Fruit fly (Drosophila melanogaster) whole organism, embryonic: ENCODE results near the gene galectin.

ENCODE experiments used
- ATbp ChIP-seq: fragments of 200-800 bp; sonication (Bioruptor generic); optimal IDR thresholded peaks from 2 replicates; lab custom pipeline; 2017; ENCODE audit warnings: missing biosample characterization, mild to moderate bottlenecking, missing genetic modification characterization, missing genetic modification reagents
- CG10321 ChIP-seq: fragments of 200-800 bp; sonication (Bioruptor generic); IDR thresholded peaks from 2 replicates; pipeline ENCODE4 v1.3.6; 2022; ENCODE audit warnings: missing biosample characterization, missing genetic modification characterization
- CG10565 ChIP-seq: fragments of 200-800 bp; sonication (Bioruptor generic); optimal IDR thresholded peaks from 3 replicates; lab custom pipeline; 2016; ENCODE audit warnings: missing biosample characterization, mild to moderate bottlenecking, missing genetic modification characterization
- CG11093 ChIP-seq: fragments of 200-800 bp; sonication (Bioruptor generic); IDR thresholded peaks from 3 replicates; pipeline ENCODE4 v1.3.6; 2022; ENCODE audit warnings: missing biosample characterization, missing genetic modification characterization
- CG12659 ChIP-seq: fragments of 200-800 bp; sonication (Bioruptor generic); optimal IDR thresholded peaks from 3 replicates; lab custom pipeline; 2017; ENCODE audit warnings: mild to moderate bottlenecking, missing biosample characterization, missing genetic modification reagents, missing genetic modification characterization
- CG12769 ChIP-seq: fragments of 200-800 bp; sonication (Bioruptor generic); optimal IDR thresholded peaks from 2 replicates; lab custom pipeline; 2019; ENCODE audit warnings: missing biosample characterization, mild to moderate bottlenecking, missing genetic modification characterization, moderate library complexity
- CG13287 ChIP-seq: fragments of 200-800 bp; sonication (Bioruptor generic); IDR thresholded peaks from 2 replicates; pipeline ENCODE4 v1.3.6; 2022; ENCODE audit warnings: missing biosample characterization, missing genetic modification characterization; ENCODE audit not compliant: partially characterized antibody
- CG18262 ChIP-seq: fragments of 200-800 bp; optimal IDR thresholded peaks from 3 replicates; lab custom pipeline; 2019; ENCODE audit warnings: missing biosample characterization, mild to moderate bottlenecking, missing genetic modification characterization, moderate library complexity
- CG18599 ChIP-seq: fragments of 200-800 bp; sonication (Bioruptor generic); optimal IDR thresholded peaks from 3 replicates; lab custom pipeline; 2017; ENCODE audit warnings: missing biosample characterization, missing genetic modification characterization, mild to moderate bottlenecking, moderate library complexity, missing genetic modification reagents
- CG2678 ChIP-seq: fragments of 200-800 bp; sonication (Bioruptor generic); optimal IDR thresholded peaks from 3 replicates; lab custom pipeline; 2019; ENCODE audit warnings: missing biosample characterization, mild to moderate bottlenecking, missing genetic modification characterization, moderate library complexity
- CG30431 ChIP-seq: fragments of 200-800 bp; sonication (Bioruptor generic); optimal IDR thresholded peaks from 2 replicates; lab custom pipeline; 2017; ENCODE audit warnings: missing biosample characterization, missing genetic modification characterization
- CG3065 ChIP-seq: fragments of 200-800 bp; sonication (Bioruptor generic); optimal IDR thresholded peaks from 2 replicates; lab custom pipeline; 2016; ENCODE audit warnings: missing biosample characterization, missing genetic modification characterization
- CG33557 ChIP-seq: fragments of 200-800 bp; sonication (Bioruptor generic); optimal IDR thresholded peaks from 2 replicates; lab custom pipeline; 2019; ENCODE audit warnings: missing biosample characterization, mild to moderate bottlenecking, missing genetic modification characterization, moderate library complexity
- CG6683 ChIP-seq: fragments of 200-800 bp; sonication (Bioruptor generic); optimal IDR thresholded peaks from 2 replicates; lab custom pipeline; 2017; ENCODE audit warnings: missing biosample characterization, mild to moderate bottlenecking, missing genetic modification characterization, missing genetic modification reagents
- CG8089 ChIP-seq: fragments of 200-800 bp; sonication (Bioruptor generic); optimal IDR thresholded peaks from 3 replicates; lab custom pipeline; 2016; ENCODE audit warnings: missing biosample characterization, missing genetic modification characterization
- CG9437 ChIP-seq: fragments of 200-800 bp; sonication (Bioruptor generic); optimal IDR thresholded peaks from 2 replicates; lab custom pipeline; 2018; ENCODE audit warnings: missing biosample characterization, mild to moderate bottlenecking, missing genetic modification characterization
- CrebB ChIP-seq: fragments of 200-800 bp; sonication (Bioruptor generic); optimal IDR thresholded peaks from 3 replicates; lab custom pipeline; 2018; ENCODE audit warnings: missing biosample characterization, mild to moderate bottlenecking, missing genetic modification characterization
- D ChIP-seq, 2 experiments: fragments of 200-800 bp in 1 of 2; fragments of >200 bp in 1 of 2; sonication (Bioruptor generic) in 1 of 2; optimal IDR thresholded peaks; 2 replicates in 1 of 2; 3 replicates in 1 of 2; lab custom pipeline; 2017; ENCODE audit warnings: mild to moderate bottlenecking in 1 of 2, missing biosample characterization in 1 of 2, missing genetic modification characterization in 1 of 2, missing genetic modification reagents in 1 of 2
- Dad ChIP-seq: fragments of 200-800 bp; sonication (Bioruptor generic); optimal IDR thresholded peaks from 3 replicates; lab custom pipeline; 2016; ENCODE audit warnings: missing biosample characterization, missing genetic modification characterization
- Dbx ChIP-seq: fragments of 200-800 bp; sonication (Bioruptor generic); IDR thresholded peaks from 3 replicates; pipeline ENCODE4 v1.3.6; 2022; ENCODE audit warnings: missing biosample characterization, missing genetic modification characterization
- Dref ChIP-seq: fragments of 200-800 bp; sonication (Bioruptor generic); IDR thresholded peaks from 2 replicates; pipeline ENCODE4 v1.3.6; 2022; ENCODE audit warnings: missing biosample characterization, missing genetic modification characterization
- Drgx ChIP-seq: fragments of 200-800 bp; sonication (Bioruptor generic); IDR thresholded peaks from 2 replicates; pipeline ENCODE4 v1.3.6; 2022; ENCODE audit warnings: missing biosample characterization, missing genetic modification characterization
- Hey ChIP-seq: fragments of 200-800 bp; sonication (Bioruptor generic); optimal IDR thresholded peaks from 3 replicates; lab custom pipeline; 2018; ENCODE audit warnings: missing biosample characterization, mild to moderate bottlenecking, missing genetic modification characterization
- HmgZ ChIP-seq: fragments of 200-800 bp; sonication (Bioruptor generic); optimal IDR thresholded peaks from 2 replicates; lab custom pipeline; 2018; ENCODE audit warnings: missing biosample characterization, mild to moderate bottlenecking, missing genetic modification characterization
- Hr39 ChIP-seq: fragments of >200 bp; optimal IDR thresholded peaks from 2 replicates; lab custom pipeline; 2017
- Hr78 ChIP-seq, 2 experiments: fragments of 200-800 bp in 1 of 2; fragments of >200 bp in 1 of 2; sonication (Bioruptor generic) in 1 of 2; optimal IDR thresholded peaks; 2 replicates each; lab custom pipeline; 2017 to 2019; ENCODE audit warnings: missing biosample characterization in 2 of 2, missing genetic modification characterization in 2 of 2, mild to moderate bottlenecking in 1 of 2, moderate library complexity in 1 of 2
- Lim3 ChIP-seq: fragments of 200-800 bp; sonication (Bioruptor generic); IDR thresholded peaks from 2 replicates; pipeline ENCODE4 v1.3.6; 2022; ENCODE audit warnings: missing biosample characterization, missing genetic modification characterization
- al ChIP-seq: fragments of 200-800 bp; sonication (Bioruptor generic); IDR thresholded peaks from 2 replicates; pipeline ENCODE4 v1.3.6; 2022; ENCODE audit warnings: missing biosample characterization, missing genetic modification characterization
- ash1 ChIP-seq: fragments of 200-800 bp; sonication (Bioruptor generic); optimal IDR thresholded peaks from 2 replicates; lab custom pipeline; 2018; ENCODE audit warnings: missing biosample characterization, mild to moderate bottlenecking, missing genetic modification characterization
- chinmo ChIP-seq: fragments of 200-800 bp; sonication (Bioruptor generic); IDR thresholded peaks from 4 replicates; pipeline ENCODE4 v1.3.6; 2022; ENCODE audit warnings: missing biosample characterization, missing genetic modification characterization; ENCODE audit not compliant: partially characterized antibody
- chm ChIP-seq: fragments of 200-800 bp; sonication (Bioruptor generic); IDR thresholded peaks from 2 replicates; pipeline ENCODE4 v1.3.6; 2022; ENCODE audit warnings: missing biosample characterization, missing genetic modification characterization
- dmrt11E ChIP-seq: fragments of 200-800 bp; sonication (Bioruptor generic); optimal IDR thresholded peaks from 3 replicates; lab custom pipeline; 2018; ENCODE audit warnings: missing biosample characterization, mild to moderate bottlenecking, missing genetic modification characterization, moderate library complexity
- dmrt99B ChIP-seq: fragments of 200-800 bp; sonication (Bioruptor generic); optimal IDR thresholded peaks from 2 replicates; lab custom pipeline; 2018; ENCODE audit warnings: missing biosample characterization, mild to moderate bottlenecking, missing genetic modification characterization, moderate library complexity
- dpn ChIP-seq, 2 experiments: fragments of 200-800 bp; sonication (Bioruptor generic); optimal IDR thresholded peaks; 3 replicates each; lab custom pipeline; 2016; ENCODE audit warnings: missing biosample characterization in 2 of 2, missing genetic modification characterization in 2 of 2
- en ChIP-seq: fragments of 200-800 bp; sonication (Bioruptor generic); optimal IDR thresholded peaks from 2 replicates; lab custom pipeline; 2016; ENCODE audit warnings: missing biosample characterization, missing genetic modification characterization
- eve ChIP-seq, 2 experiments: fragments of >200 bp; optimal IDR thresholded peaks; 2 replicates each; lab custom pipeline; 2017; ENCODE audit warnings: missing biosample characterization in 2 of 2, missing genetic modification characterization in 2 of 2
- gem ChIP-seq: fragments of 200-800 bp; sonication (Bioruptor generic); optimal IDR thresholded peaks from 2 replicates; lab custom pipeline; 2019; ENCODE audit warnings: missing biosample characterization, mild to moderate bottlenecking, missing genetic modification characterization, moderate library complexity
- lov ChIP-seq, 2 experiments: fragments of 200-800 bp in 1 of 2; fragments of >200 bp in 1 of 2; sonication (Bioruptor generic) in 1 of 2; IDR thresholded peaks in 1 of 2; optimal IDR thresholded peaks in 1 of 2; 2 replicates in 1 of 2; 3 replicates in 1 of 2; pipeline versions ENCODE4 v1.3.6 to Lab custom; 2017 to 2022; ENCODE audit warnings: missing biosample characterization in 1 of 2, missing genetic modification characterization in 1 of 2
- mirr ChIP-seq: fragments of 200-800 bp; sonication (Bioruptor generic); optimal IDR thresholded peaks from 3 replicates; lab custom pipeline; 2018; ENCODE audit warnings: missing biosample characterization, mild to moderate bottlenecking, missing genetic modification characterization
- nerfin-1 ChIP-seq: fragments of 200-800 bp; sonication (Bioruptor generic); optimal IDR thresholded peaks from 3 replicates; lab custom pipeline; 2019; ENCODE audit warnings: missing biosample characterization, mild to moderate bottlenecking, missing genetic modification characterization, moderate library complexity
- phol ChIP-seq: fragments of 200-800 bp; sonication (Bioruptor generic); optimal IDR thresholded peaks from 3 replicates; lab custom pipeline; 2018; ENCODE audit warnings: missing biosample characterization, mild to moderate bottlenecking, missing genetic modification characterization, moderate library complexity
- row ChIP-seq: fragments of 200-800 bp; sonication (Bioruptor generic); IDR thresholded peaks from 3 replicates; pipeline ENCODE4 v1.3.6; 2022; ENCODE audit warnings: missing biosample characterization, missing genetic modification characterization
- so ChIP-seq: fragments of 200-800 bp; sonication (Bioruptor generic); IDR thresholded peaks from 3 replicates; pipeline ENCODE4 v1.3.6; 2022; ENCODE audit warnings: missing biosample characterization, missing genetic modification characterization

Gene galectin

DNA sequence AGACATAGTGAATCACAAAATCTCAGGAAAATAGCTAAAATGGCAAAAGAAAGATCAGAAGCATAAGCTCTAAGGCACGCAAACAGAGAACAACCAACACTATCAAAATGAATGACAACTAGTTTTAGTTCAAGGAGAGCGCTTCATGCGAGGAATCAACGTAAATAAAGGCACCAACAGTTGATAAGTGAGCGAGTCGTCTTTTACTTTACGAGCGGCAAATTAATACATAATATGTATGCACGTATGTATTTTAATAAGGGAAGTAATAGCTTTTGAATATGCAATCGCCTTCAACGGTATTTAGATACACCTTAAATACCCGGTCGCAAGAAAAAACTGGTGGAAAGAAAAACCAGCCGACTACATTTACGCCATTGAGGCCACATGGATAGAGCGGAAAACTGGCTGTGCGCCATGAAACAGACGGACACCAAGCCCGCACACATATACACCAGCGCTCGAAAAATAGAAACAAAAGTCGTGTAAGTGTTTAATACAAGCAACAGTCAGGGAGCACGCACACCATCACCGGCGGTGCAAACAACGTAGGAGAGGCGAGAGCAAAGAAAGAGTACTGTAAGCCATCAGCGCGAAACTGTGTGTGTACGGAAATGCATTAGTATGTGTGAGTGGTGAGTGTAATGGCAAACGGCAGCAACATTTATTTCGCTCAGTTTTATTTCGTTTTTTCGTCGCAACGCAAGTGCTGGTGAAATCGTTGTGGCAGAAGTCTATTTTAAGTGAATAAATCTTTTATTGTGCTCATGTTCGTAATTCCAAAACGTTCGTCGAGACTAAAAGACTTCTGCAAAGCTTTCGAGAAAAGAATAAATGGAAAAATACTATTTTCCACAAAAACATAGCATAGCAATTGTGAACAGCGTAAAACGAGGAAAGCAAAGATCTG is 4.9 kb upstream of the galectin start, which contains the start of gene dbr (continued):
- TF ChIP-seq row (GFP tag; lab: Robert Waterston, UW) (peak; percentile 15; the same call in 1 of the 3 replicates), CG12769 (tag; lab: Kevin White, UChicago) (peak; percentile 54), mirr (peak; percentile 81), ATbp (peak; percentile 9), Dbx (GFP tag; lab: Robert Waterston, UW) (peak; percentile 35; the same call in 1 of the 3 replicates), dmrt11E (tag; lab: Kevin White, UChicago) (no peak), CG9437 (GFP tag; lab: Kevin White, UChicago) (no peak), CG6683 (GFP tag; lab: Kevin White, UChicago) (no peak), CG33557 (peak; percentile 20), Hr78 (GFP tag; optimal IDR thresholded peaks at IDR 0.05; lab: Kevin White, UChicago) (peak in 1 of 2 experiments; percentile 6), so (peak; percentile 35; the same call in 1 of the 3 replicates), en (GFP tag; lab: Kevin White, UChicago) (no peak), dmrt99B (tag; lab: Kevin White, UChicago) (peak; percentile 37), nerfin-1 (peak; percentile 24), CG2678 (tag; lab: Kevin White, UChicago) (peak; percentile 50), Lim3 (GFP tag; lab: Robert Waterston, UW) (no peak), D (optimal IDR thresholded peaks at IDR 0.05; lab: Kevin White, UChicago) (peak; percentile 8), D (GFP tag; optimal IDR thresholded peaks at IDR 0.05; lab: Kevin White, UChicago) (peak; percentile 25), CG12659 (GFP tag; lab: Kevin White, UChicago) (peak; percentile 9), CrebB (tag; lab: Kevin White, UChicago) (peak; percentile 36), chinmo (GFP tag; lab: Robert Waterston, UW) (peak; percentile 89), CG10565 (GFP tag; lab: Kevin White, UChicago) (no peak), CG30431 (GFP tag; lab: Kevin White, UChicago) (no peak), CG13287 (GFP tag; lab: Robert Waterston, UW) (peak; percentile 39), Drgx (GFP tag; lab: Robert Waterston, UW) (peak; percentile 85), eve (GFP tag; optimal IDR thresholded peaks at IDR 0.05; lab: Kevin White, UChicago) (peak in 1 of 2 experiments; percentile 86), CG8089 (no peak), CG3065 (GFP tag; lab: Kevin White, UChicago) (no peak), CG18262 (peak; percentile 1), phol (peak; percentile 61), al (no peak), CG18599 (GFP tag; lab: Kevin White, UChicago) (peak; percentile 22), HmgZ (tag; lab: Kevin White, UChicago) (peak; percentile 68), Dref (no peak), ash1 (GFP tag; lab: Kevin White, UChicago) (peak; percentile 62)

DNA sequence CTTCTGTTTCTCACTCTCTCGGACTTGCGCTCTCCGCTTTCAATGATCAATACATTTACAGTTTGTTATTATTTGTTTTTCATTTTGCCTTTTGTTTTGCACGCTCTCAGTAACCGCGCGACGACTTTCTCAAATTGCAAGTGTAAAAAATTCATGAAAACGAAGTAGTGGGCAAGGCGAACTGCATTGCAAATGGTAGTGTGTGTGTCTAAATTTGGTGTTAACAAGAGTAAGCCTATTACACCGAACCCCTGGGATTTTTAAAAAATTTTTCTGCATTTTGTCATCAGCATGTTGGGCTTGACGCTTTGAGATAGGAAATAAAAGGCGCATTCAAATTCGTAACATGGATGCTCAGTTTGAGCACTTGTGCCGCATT is 4.3 kb upstream of the galectin start:
- TF ChIP-seq gem (tag; lab: Kevin White, UChicago) (no peak), Hey (tag; lab: Kevin White, UChicago) (no peak), CG10321 (GFP tag; lab: Robert Waterston, UW) (no peak), chm (GFP tag; lab: Robert Waterston, UW) (0 out of 2 replicates have a peak, but pooled peaks have one; percentile 55), Hr39 (lab: Kevin White, UChicago) (no peak), dpn (GFP tag; optimal IDR thresholded peaks at IDR 0.05; lab: Kevin White, UChicago) (no peak), Dad (GFP tag; lab: Kevin White, UChicago) (no peak), eve (GFP tag; optimal IDR thresholded peaks at IDR 0.05; lab: Kevin White, UChicago) (peak in 1 of 2 experiments; percentile 58), CG11093 (GFP tag; lab: Robert Waterston, UW) (no peak), nerfin-1 (no peak), lov (optimal IDR thresholded peaks at IDR 0.05; lab: Kevin White, UChicago) (no peak), lov (GFP tag; IDR thresholded peaks at IDR 0.05; lab: Robert Waterston, UW) (0 out of 3 replicates have a peak, but pooled peaks have one; percentile 36)
